Worm (Caenorhabditis elegans): ENCODE results near the gene F23D12.7.

Gene F23D12.7

DNA sequence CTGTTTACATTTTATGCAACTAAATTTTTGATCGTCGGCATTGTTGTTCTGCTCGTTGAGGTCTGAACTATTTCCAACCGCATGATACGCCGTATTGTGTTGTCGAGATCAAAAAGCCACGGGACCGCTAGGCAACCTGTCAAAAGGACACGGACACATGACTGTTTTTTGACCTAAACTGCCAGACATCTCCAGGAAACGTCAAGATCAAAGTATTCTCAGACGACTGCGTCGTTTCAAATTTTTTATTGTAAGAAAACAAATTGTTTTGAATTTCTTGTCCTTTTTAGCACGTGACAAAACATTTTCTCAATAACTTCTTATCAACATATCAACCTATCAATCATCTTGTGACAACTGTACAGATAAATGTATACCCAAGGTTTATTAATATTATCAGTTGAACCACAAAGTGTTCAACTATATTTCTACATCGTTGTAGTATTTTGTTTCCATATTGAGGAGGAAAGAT lies 48.5 kb upstream of the F23D12.7 start (continued):
- TF ChIP-seq nhr-19 (GFP tag; conservative IDR thresholded peaks at IDR 0.05) (peak; percentile 74), fkh-10 (GFP tag; optimal IDR thresholded peaks at IDR 0.05) (no peak), F16B12.6 (tag; optimal IDR thresholded peaks at IDR 0.05) (no peak), rnt-1 (tag; optimal IDR thresholded peaks at IDR 0.05) (peak; percentile 10), nhr-77 (tag; optimal IDR thresholded peaks at IDR 0.05) (no peak), alr-1 (tag; optimal IDR thresholded peaks at IDR 0.05; ENCODE audit: borderline replicate concordance) (no peak), unc-62 (GFP tag; optimal IDR thresholded peaks at IDR 0.05) (no peak), egl-27 (tag; optimal IDR thresholded peaks at IDR 0.05) (no peak), ztf-11 (tag; optimal IDR thresholded peaks at IDR 0.05) (no peak), zag-1 (tag; optimal IDR thresholded peaks at IDR 0.05) (no peak), nhr-28 (tag; optimal IDR thresholded peaks at IDR 0.05) (no peak), C16A3.4 (tag; optimal IDR thresholded peaks at IDR 0.05) (peak; percentile 27), jun-1 (tag; optimal IDR thresholded peaks at IDR 0.05) (peak; percentile 28), swsn-7 (tag; optimal IDR thresholded peaks at IDR 0.05) (no peak), sup-37 (GFP tag; optimal IDR thresholded peaks at IDR 0.05) (no peak), nhr-20 (tag; optimal IDR thresholded peaks at IDR 0.05) (peak; percentile 92), lin-35 (GFP tag; optimal IDR thresholded peaks at IDR 0.05) (peak in 1 of 2 experiments; percentile 83), snpc-4 (tag; optimal IDR thresholded peaks at IDR 0.05) (no peak), irx-1 (tag; optimal IDR thresholded peaks at IDR 0.05) (peak; percentile 69), fkh-4 (tag; optimal IDR thresholded peaks at IDR 0.05; ENCODE audit: borderline replicate concordance) (no peak), ceh-88 (GFP tag; IDR thresholded peaks at IDR 0.05) (no peak), C34B4.2 (tag; optimal IDR thresholded peaks at IDR 0.05) (no peak), tbx-2 (tag; optimal IDR thresholded peaks at IDR 0.05) (peak; percentile 52), lsy-2 (tag; optimal IDR thresholded peaks at IDR 0.05) (peak; percentile 46 to 48), efl-1 (optimal IDR thresholded peaks at IDR 0.05) (peak in 1 of 2 experiments; percentile 12), efl-1 (GFP tag; optimal IDR thresholded peaks at IDR 0.05 in 1 of 2) (peak in 1 of 2 experiments; percentile 67), nhr-85 (tag) (peak; percentile 98), unc-130 (tag; optimal IDR thresholded peaks at IDR 0.05) (peak; percentile 36), nhr-237 (tag; optimal IDR thresholded peaks at IDR 0.05) (no peak), mep-1 (tag; optimal IDR thresholded peaks at IDR 0.05) (peak; percentile 56), lin-13 (GFP tag; optimal IDR thresholded peaks at IDR 0.05) (peak; percentile 44), egl-13 (tag; optimal IDR thresholded peaks at IDR 0.05) (no peak), snu-23 (GFP tag; optimal IDR thresholded peaks at IDR 0.05) (peak; percentile 71), nhr-47 (tag; optimal IDR thresholded peaks at IDR 0.05) (peak; percentile 63), hpl-2 (GFP tag; optimal IDR thresholded peaks at IDR 0.05) (no peak), nhr-84 (tag; optimal IDR thresholded peaks at IDR 0.05) (no peak), mdl-1 (tag; optimal IDR thresholded peaks at IDR 0.05) (peak in 1 of 2 experiments; percentile 78), mab-9 (GFP tag; IDR thresholded peaks at IDR 0.05) (0 out of 2 replicates have a peak, but pooled peaks have one; percentile 17), mef-2 (tag; optimal IDR thresholded peaks at IDR 0.05) (no peak), lin-14 (GFP tag; optimal IDR thresholded peaks at IDR 0.05) (peak; percentile 76)

DNA sequence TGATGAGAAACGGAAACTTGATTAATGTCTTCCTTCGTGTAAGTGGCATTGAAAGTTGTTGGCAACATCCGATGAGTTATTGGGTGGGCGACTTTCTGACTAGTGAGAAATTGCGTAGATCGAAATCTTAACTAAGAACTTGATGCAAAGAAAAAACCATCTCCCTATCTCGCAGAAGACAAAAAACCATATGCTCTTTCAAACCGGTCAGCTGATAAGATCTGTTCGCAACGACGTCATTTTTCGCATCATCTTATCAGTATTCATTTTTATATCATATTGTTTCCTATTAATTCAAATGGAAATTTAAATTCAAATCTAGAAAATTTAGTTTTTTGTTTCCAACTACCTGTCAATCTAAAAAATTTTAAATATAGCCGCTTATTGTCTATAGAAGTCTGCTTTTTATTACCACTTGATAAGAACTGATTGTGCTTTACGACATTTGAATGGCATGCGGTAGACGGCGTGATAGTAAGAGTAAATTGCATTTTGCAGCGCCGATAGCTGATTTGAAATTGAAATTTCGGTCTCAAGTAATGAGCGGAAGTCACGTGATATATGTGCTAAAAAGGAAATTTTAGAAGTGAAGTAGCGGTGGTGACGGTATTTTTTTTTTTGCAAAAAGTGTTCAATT lies 46.9 kb upstream of the F23D12.7 start:
- TF ChIP-seq blmp-1 (tag; optimal IDR thresholded peaks at IDR 0.05) (peak; percentile 76), irx-1 (tag; optimal IDR thresholded peaks at IDR 0.05) (peak; percentile 54), lin-13 (GFP tag; optimal IDR thresholded peaks at IDR 0.05) (no peak), efl-3 (GFP tag; optimal IDR thresholded peaks at IDR 0.05) (peak; percentile 62), lsy-2 (tag; optimal IDR thresholded peaks at IDR 0.05) (peak in 1 of 2 experiments; percentile 10), rnt-1 (tag; optimal IDR thresholded peaks at IDR 0.05) (peak; percentile 46), grh-1 (GFP tag; IDR thresholded peaks at IDR 0.05) (peak; percentile 96), nhr-71 (tag; optimal IDR thresholded peaks at IDR 0.05) (peak; percentile 69), nhr-12 (tag; optimal IDR thresholded peaks at IDR 0.05) (no peak), nhr-47 (tag; optimal IDR thresholded peaks at IDR 0.05) (peak; percentile 45), lin-39 (tag; optimal IDR thresholded peaks at IDR 0.05) (peak; percentile 58), nhr-20 (tag; optimal IDR thresholded peaks at IDR 0.05) (peak; percentile 72), efl-1 (optimal IDR thresholded peaks at IDR 0.05) (no peak), efl-1 (GFP tag; optimal IDR thresholded peaks at IDR 0.05 in 1 of 2) (no peak), lin-35 (GFP tag; optimal IDR thresholded peaks at IDR 0.05) (peak; percentile 8 to 31), ces-1 (GFP tag; optimal IDR thresholded peaks at IDR 0.05) (no peak), elt-3 (tag; optimal IDR thresholded peaks at IDR 0.05) (peak in 4 of 6 experiments; percentile 8 to 39 (median 14)), lin-14 (GFP tag; optimal IDR thresholded peaks at IDR 0.05) (peak; percentile 70), fkh-4 (tag; optimal IDR thresholded peaks at IDR 0.05; ENCODE audit: borderline replicate concordance) (no peak), nhr-85 (tag) (peak; percentile 98), dpl-1 (GFP tag; optimal IDR thresholded peaks at IDR 0.05) (no peak), nhr-90 (tag; optimal IDR thresholded peaks at IDR 0.05; ENCODE audit: poor library complexity) (peak; percentile 54), nhr-19 (GFP tag; conservative IDR thresholded peaks at IDR 0.05) (peak; percentile 7; the same call in 1 of the 2 replicates)

Data from whole organism, L1 larva.